ENCODE assay signal across 2 worm cellular contexts in the genomic region with DNA sequence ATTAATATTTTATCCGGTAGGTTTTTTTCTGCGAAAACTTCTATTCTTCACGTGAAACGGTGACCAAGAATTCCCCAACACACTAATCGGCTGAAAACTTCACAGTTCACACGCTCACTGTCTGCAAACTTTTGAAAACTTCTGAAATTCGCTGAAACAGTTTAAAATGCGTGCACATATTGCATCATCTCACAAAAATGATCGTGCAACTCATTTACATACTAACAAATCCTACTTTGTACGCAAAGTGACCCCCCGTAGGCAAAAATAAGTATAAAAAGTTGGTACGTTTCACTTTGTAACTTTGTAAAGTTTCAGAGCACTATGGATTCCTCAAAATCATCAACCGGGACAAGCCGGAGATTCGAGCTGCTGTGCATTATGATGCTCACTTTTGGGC.
TF ChIP-seq lines count a peak whose summit lies in the region.

Gene ZK6.6, plus strand, starts transcription at position 301 of the 400 bp plus-strand sequence.

TF ChIP-seq in whole organism, L4 larva, 104 proteins besides CTCF, POLR2A, EP300 and RAD21:
- TF ChIP-seq nhr-10 (tag; optimal IDR thresholded peaks at IDR 0.05; lab: Kevin White, UChicago) (no peak), gei-8 (GFP tag; optimal IDR thresholded peaks at IDR 0.05; lab: Kevin White, UChicago) (peak; percentile 20)
TF ChIP-seq in whole organism, L4 larva: peak in this region for 1.

TF ChIP-seq in whole organism, young adult, 124 proteins besides CTCF, POLR2A, EP300 and RAD21:
- TF ChIP-seq repo-1 (tag; optimal IDR thresholded peaks at IDR 0.05; lab: Kevin White, UChicago): peak; percentile 13
- no peak for TF ChIP-seq F33H1.4 (GFP tag; IDR thresholded peaks at IDR 0.05; lab: Robert Waterston, UW)
- TF ChIP-seq B0336.3 (GFP tag; IDR thresholded peaks at IDR 0.05; lab: Robert Waterston, UW): 0 out of 2 replicates have a peak, but pooled peaks have one; percentile 23
- TF ChIP-seq unc-130 (GFP tag; optimal IDR thresholded peaks at IDR 0.05; lab: Kevin White, UChicago): no peak
- no peak for TF ChIP-seq dpl-1 (GFP tag; optimal IDR thresholded peaks at IDR 0.05; lab: Kevin White, UChicago)
